Worm (Caenorhabditis elegans): ENCODE measurements around the gene cap-2.
A peak's percentile ranks its signal among the peaks of the same experiment; 100 is the strongest.

Gene cap-2

DNA sequence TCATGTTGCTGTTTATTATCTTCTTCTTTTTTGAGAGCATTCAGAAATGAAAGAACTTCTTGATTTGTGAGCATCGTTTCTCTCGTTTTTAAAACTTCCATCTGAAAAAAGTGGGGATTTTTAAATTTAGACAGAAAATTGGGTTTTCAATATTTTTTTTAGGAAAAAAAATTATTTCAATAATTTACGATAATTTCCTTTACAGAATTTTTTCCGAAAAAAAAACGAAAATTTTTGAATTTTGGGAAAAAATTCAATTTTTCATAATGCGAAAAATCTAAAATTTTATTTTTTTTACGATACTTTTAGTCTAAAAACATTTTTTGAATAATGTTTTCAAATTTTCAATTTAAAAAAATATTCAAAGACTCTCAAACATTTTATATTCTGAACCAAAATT lies 11.9 kb upstream of the cap-2 start, which contains the start of gene M106.7:
Gene M106.7 (minus strand): TSS at position 101 of the 400 bp plus-strand sequence.
- TF ChIP-seq zag-1 (tag; optimal IDR thresholded peaks at IDR 0.05) (no peak), lin-15B (tag; optimal IDR thresholded peaks at IDR 0.05) (no peak), nhr-237 (tag; optimal IDR thresholded peaks at IDR 0.05) (no peak), nhr-77 (tag; optimal IDR thresholded peaks at IDR 0.05) (no peak), ZK546.5 (tag; optimal IDR thresholded peaks at IDR 0.05) (no peak), aly-2 (tag; optimal IDR thresholded peaks at IDR 0.05) (no peak)

DNA sequence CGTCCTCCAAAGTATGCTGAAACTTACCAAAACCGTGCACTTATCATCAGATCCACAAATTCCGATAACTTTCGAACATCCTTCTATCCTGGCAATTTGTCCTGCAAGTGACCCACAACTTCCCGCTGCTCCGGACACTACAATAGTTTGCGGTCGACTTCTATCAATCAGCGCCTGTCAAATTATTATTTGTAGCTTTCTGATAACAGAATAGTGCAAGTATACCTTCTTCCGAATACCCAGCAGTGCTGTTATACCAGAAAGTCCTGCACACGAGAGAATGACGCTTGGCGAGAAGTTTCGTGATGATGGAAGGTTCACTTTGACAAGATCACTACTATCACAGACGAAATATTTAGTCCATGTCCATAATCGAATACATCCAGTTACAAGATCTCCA lies 9.6 kb upstream of the cap-2 start:
- peak; percentile 3 for TF ChIP-seq elt-2 (tag; optimal IDR thresholded peaks at IDR 0.05)
- TF ChIP-seq tbx-2 (tag; optimal IDR thresholded peaks at IDR 0.05), result no peak

DNA sequence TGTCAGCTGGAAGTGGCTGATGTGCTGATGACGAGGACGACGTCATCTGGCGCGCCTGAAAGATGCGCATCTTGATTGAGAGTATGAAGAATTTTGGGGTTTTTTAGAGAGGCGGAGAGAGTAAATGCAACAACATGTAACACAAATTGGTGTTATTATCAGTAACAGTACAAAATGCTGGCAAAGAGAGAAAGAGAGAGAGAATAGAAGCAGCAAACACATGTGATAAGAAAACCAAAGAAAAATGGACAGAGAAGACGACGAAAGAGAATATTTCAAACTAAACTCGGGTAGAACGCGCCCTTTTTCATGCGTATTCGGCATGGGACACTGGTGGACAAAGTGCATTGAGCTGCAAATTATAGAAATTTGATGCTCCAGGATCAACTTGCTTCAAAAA lies 8.2 kb upstream of the cap-2 start, which contains the start of gene M106.3:
Gene M106.3 (minus strand): TSS at position 70 of the 400 bp plus-strand sequence.
- TF ChIP-seq pqm-1 (tag; optimal IDR thresholded peaks at IDR 0.05), result peak; percentile 51
- peak; percentile 9 for TF ChIP-seq pha-4 (tag; optimal IDR thresholded peaks at IDR 0.05)
- peak; percentile 74 for TF ChIP-seq elt-2 (tag; optimal IDR thresholded peaks at IDR 0.05)
- no peak for TF ChIP-seq unc-62 (GFP tag; optimal IDR thresholded peaks at IDR 0.05)
- peak; percentile 13 for TF ChIP-seq jun-1 (tag; optimal IDR thresholded peaks at IDR 0.05)

DNA sequence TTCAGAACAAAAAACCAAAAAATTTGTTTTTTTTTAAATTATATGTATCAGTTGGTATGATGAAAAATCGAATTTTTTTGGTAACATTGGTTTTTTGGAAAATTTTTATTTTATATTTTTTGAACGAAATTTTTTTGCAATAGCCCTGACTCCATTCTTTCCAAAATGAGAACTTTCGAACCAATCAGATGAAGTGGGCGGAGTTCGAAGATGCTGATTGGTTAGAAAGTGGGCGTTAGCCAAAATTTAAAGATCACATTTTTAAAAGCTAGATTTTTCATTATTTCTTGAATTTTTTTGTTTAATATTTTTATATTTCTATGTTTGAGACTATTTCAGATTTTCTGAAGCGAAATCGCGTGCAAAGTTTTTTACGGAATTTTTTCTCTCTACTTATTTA lies 7.7 kb upstream of the cap-2 start:
- TF ChIP-seq nfya-1 (tag; optimal IDR thresholded peaks at IDR 0.05; ENCODE audit: insufficient read depth) (peak; percentile 99), skn-1 (tag; optimal IDR thresholded peaks at IDR 0.05) (no peak)

DNA sequence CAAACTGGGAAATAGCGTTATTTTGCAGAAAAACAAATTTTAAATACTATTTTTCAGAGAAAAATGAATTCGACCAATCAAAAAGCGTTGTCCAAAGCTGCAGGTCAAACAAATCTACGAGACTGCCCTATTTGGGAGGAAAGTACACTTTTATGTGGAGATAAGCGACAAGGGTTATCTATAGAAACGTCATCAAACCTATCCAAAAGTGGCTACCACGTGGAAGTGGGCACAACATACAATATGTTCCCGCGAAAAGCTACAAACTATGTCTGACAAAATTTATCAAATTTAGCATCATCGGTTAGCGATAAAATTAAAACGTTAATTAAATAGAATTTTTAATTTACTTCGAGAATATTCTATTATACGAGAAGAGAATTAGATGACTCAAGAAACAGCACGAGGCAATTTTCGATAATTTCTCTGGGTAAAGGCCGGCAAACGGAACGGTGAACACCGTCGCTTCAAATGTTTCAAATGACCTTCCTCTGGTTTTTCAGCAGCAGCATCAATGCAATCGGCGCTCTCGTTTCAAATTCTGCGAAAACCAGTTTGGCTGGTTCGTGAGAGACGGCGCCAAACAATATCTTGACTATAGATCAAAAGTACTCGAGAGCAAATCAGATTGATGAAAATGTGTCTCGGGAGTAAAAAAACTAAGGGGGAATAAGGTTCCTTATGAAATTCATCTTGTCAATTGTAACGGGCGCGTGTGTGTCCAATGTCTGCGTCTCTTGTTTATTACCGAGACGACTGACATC lies 7.1 kb upstream of the cap-2 start:
- TF ChIP-seq elt-2 (tag; optimal IDR thresholded peaks at IDR 0.05), result peak; percentile 85
- TF ChIP-seq nhr-76 (tag; optimal IDR thresholded peaks at IDR 0.05), result no peak
- TF ChIP-seq fos-1 (tag; optimal IDR thresholded peaks at IDR 0.05), result no peak
- no peak for TF ChIP-seq elt-3 (tag; optimal IDR thresholded peaks at IDR 0.05)
- TF ChIP-seq ztf-4 (tag; optimal IDR thresholded peaks at IDR 0.05), result no peak
- no peak for TF ChIP-seq aly-2 (tag; optimal IDR thresholded peaks at IDR 0.05)
- TF ChIP-seq fkh-10 (GFP tag; optimal IDR thresholded peaks at IDR 0.05), result no peak
- no peak for TF ChIP-seq lin-15B (tag; optimal IDR thresholded peaks at IDR 0.05)
- no peak for TF ChIP-seq ceh-82 (tag; optimal IDR thresholded peaks at IDR 0.05)
- TF ChIP-seq skn-1 (tag; optimal IDR thresholded peaks at IDR 0.05), result no peak
- TF ChIP-seq ZK546.5 (tag; optimal IDR thresholded peaks at IDR 0.05), result no peak
- TF ChIP-seq nhr-11 (tag; optimal IDR thresholded peaks at IDR 0.05), result no peak
- TF ChIP-seq mdl-1 (tag; optimal IDR thresholded peaks at IDR 0.05), result no peak
- TF ChIP-seq egl-5 (tag; optimal IDR thresholded peaks at IDR 0.05), result no peak
- TF ChIP-seq nhr-77 (tag; optimal IDR thresholded peaks at IDR 0.05), result no peak
- TF ChIP-seq pha-4 (tag; optimal IDR thresholded peaks at IDR 0.05), result no peak
- TF ChIP-seq lin-39 (tag; optimal IDR thresholded peaks at IDR 0.05), result peak; percentile 28
- no peak for TF ChIP-seq ztf-11 (tag; optimal IDR thresholded peaks at IDR 0.05)
- TF ChIP-seq ceh-16 (tag; optimal IDR thresholded peaks at IDR 0.05), result no peak
- no peak for TF ChIP-seq unc-62 (GFP tag; optimal IDR thresholded peaks at IDR 0.05)
- TF ChIP-seq zag-1 (tag; optimal IDR thresholded peaks at IDR 0.05), result no peak
- no peak for TF ChIP-seq fkh-2 (tag; optimal IDR thresholded peaks at IDR 0.05)
- TF ChIP-seq R02D3.7 (tag; optimal IDR thresholded peaks at IDR 0.05), result no peak
- no peak for TF ChIP-seq eor-1 (tag; optimal IDR thresholded peaks at IDR 0.05)
- no peak for TF ChIP-seq nhr-28 (tag; optimal IDR thresholded peaks at IDR 0.05)
- TF ChIP-seq ama-1 (optimal IDR thresholded peaks at IDR 0.05), result no peak
- peak; percentile 80 for TF ChIP-seq nhr-25 (tag; optimal IDR thresholded peaks at IDR 0.05)
- TF ChIP-seq sea-2 (GFP tag; optimal IDR thresholded peaks at IDR 0.05), result no peak
- TF ChIP-seq egl-27 (tag; optimal IDR thresholded peaks at IDR 0.05), result no peak
- no peak for TF ChIP-seq nhr-237 (tag; optimal IDR thresholded peaks at IDR 0.05)
- TF ChIP-seq nhr-67 (tag; optimal IDR thresholded peaks at IDR 0.05), result no peak
- TF ChIP-seq tbx-2 (tag; optimal IDR thresholded peaks at IDR 0.05), result no peak
- peak; percentile 3 for TF ChIP-seq nfya-1 (tag; optimal IDR thresholded peaks at IDR 0.05; ENCODE audit: insufficient read depth)
- TF ChIP-seq nhr-23 (tag; optimal IDR thresholded peaks at IDR 0.05), result peak; percentile 1
- TF ChIP-seq unc-39 (tag; optimal IDR thresholded peaks at IDR 0.05), result no peak
- TF ChIP-seq ceh-9 (tag; optimal IDR thresholded peaks at IDR 0.05), result no peak
- peak; percentile 23 for TF ChIP-seq pqm-1 (tag; optimal IDR thresholded peaks at IDR 0.05)
- no peak for TF ChIP-seq lsy-12 (tag; optimal IDR thresholded peaks at IDR 0.05)
- TF ChIP-seq daf-12 (tag; optimal IDR thresholded peaks at IDR 0.05), result no peak
- TF ChIP-seq elt-1 (tag; optimal IDR thresholded peaks at IDR 0.05), result peak; percentile 78
- no peak for TF ChIP-seq jun-1 (tag; optimal IDR thresholded peaks at IDR 0.05)
- no peak for TF ChIP-seq nhr-12 (tag; optimal IDR thresholded peaks at IDR 0.05)
- TF ChIP-seq ceh-28 (tag; optimal IDR thresholded peaks at IDR 0.05), result no peak
